Fruit fly (Drosophila melanogaster) whole organism, embryonic: ENCODE data around the gene haf.

Experiments
- BtbVII ChIP-seq: fragments of 200-800 bp; sonication (Bioruptor generic); optimal IDR thresholded peaks from 3 replicates; lab custom pipeline; 2017; ENCODE audit warnings: missing biosample characterization, mild to moderate bottlenecking, missing genetic modification characterization
- CG10431 ChIP-seq: fragments of 200-800 bp; sonication (Bioruptor generic); optimal IDR thresholded peaks from 3 replicates; lab custom pipeline; 2018; ENCODE audit warnings: missing biosample characterization, mild to moderate bottlenecking, missing genetic modification characterization
- CG11085 ChIP-seq: fragments of 200-800 bp; sonication (Bioruptor generic); IDR thresholded peaks from 2 replicates; pipeline ENCODE4 v1.3.6; 2022; ENCODE audit warnings: missing biosample characterization, missing genetic modification characterization
- CG11504 ChIP-seq: fragments of 200-800 bp; sonication (Bioruptor generic); optimal IDR thresholded peaks from 3 replicates; lab custom pipeline; 2019; ENCODE audit warnings: missing biosample characterization, mild to moderate bottlenecking, missing genetic modification characterization, moderate library complexity
- CG12104 ChIP-seq: fragments of 200-800 bp; sonication (Bioruptor generic); optimal IDR thresholded peaks from 3 replicates; lab custom pipeline; 2016; ENCODE audit warnings: missing biosample characterization, missing genetic modification characterization
- CG1233 ChIP-seq: fragments of 200-800 bp; sonication (Bioruptor generic); optimal IDR thresholded peaks from 4 replicates; lab custom pipeline; 2018; ENCODE audit warnings: missing biosample characterization, mild to moderate bottlenecking, missing genetic modification characterization
- CG12659 ChIP-seq: fragments of 200-800 bp; sonication (Bioruptor generic); optimal IDR thresholded peaks from 3 replicates; lab custom pipeline; 2017; ENCODE audit warnings: mild to moderate bottlenecking, missing biosample characterization, missing genetic modification reagents, missing genetic modification characterization
- CG13775 ChIP-seq: fragments of 200-800 bp; sonication (Bioruptor generic); optimal IDR thresholded peaks from 3 replicates; lab custom pipeline; 2017; ENCODE audit warnings: missing biosample characterization, mild to moderate bottlenecking, missing genetic modification characterization
- CG14050 ChIP-seq: fragments of 200-800 bp; sonication (Bioruptor generic); IDR thresholded peaks from 3 replicates; pipeline ENCODE4 v1.3.6; 2022; ENCODE audit warnings: missing biosample characterization, missing genetic modification characterization
- CG15073 ChIP-seq: fragments of 200-800 bp; sonication (Bioruptor generic); optimal IDR thresholded peaks from 2 replicates; lab custom pipeline; 2016; ENCODE audit warnings: missing biosample characterization, missing genetic modification characterization
- CG15269 ChIP-seq: fragments of 200-800 bp; sonication (Bioruptor generic); optimal IDR thresholded peaks from 2 replicates; lab custom pipeline; 2018; ENCODE audit warnings: missing biosample characterization, mild to moderate bottlenecking, missing genetic modification characterization, moderate library complexity
- CG16815 ChIP-seq: fragments of 200-800 bp; sonication (Bioruptor generic); optimal IDR thresholded peaks from 3 replicates; lab custom pipeline; 2017; ENCODE audit warnings: missing biosample characterization, mild to moderate bottlenecking, missing genetic modification characterization
- CG17186 ChIP-seq: fragments of 200-800 bp; sonication (Bioruptor generic); optimal IDR thresholded peaks from 3 replicates; lab custom pipeline; 2017; ENCODE audit warnings: missing biosample characterization, missing genetic modification reagents, missing genetic modification characterization
- CG17359 ChIP-seq: fragments of 200-800 bp; sonication (Bioruptor generic); optimal IDR thresholded peaks from 3 replicates; lab custom pipeline; 2018; ENCODE audit warnings: missing biosample characterization, mild to moderate bottlenecking, missing genetic modification characterization, moderate library complexity
- CG17361 ChIP-seq: fragments of 200-800 bp; sonication (Bioruptor generic); IDR thresholded peaks from 3 replicates; pipeline ENCODE4 v1.3.6; 2022; ENCODE audit warnings: missing biosample characterization, missing genetic modification characterization
- CG34376 ChIP-seq: fragments of 200-800 bp; sonication (Bioruptor generic); optimal IDR thresholded peaks from 2 replicates; lab custom pipeline; 2018; ENCODE audit warnings: missing biosample characterization, mild to moderate bottlenecking, missing genetic modification characterization
- CG6254 ChIP-seq: fragments of 200-800 bp; sonication (Bioruptor generic); optimal IDR thresholded peaks from 3 replicates; lab custom pipeline; 2017; ENCODE audit warnings: mild to moderate bottlenecking, missing biosample characterization, missing genetic modification reagents, missing genetic modification characterization
- CG9215 ChIP-seq: fragments of 200-800 bp; sonication (Bioruptor generic); IDR thresholded peaks from 2 replicates; pipeline ENCODE4 v1.3.6; 2022; ENCODE audit warnings: missing biosample characterization, missing genetic modification characterization
- CG9727 ChIP-seq: fragments of 200-800 bp; sonication (Bioruptor generic); optimal IDR thresholded peaks from 3 replicates; lab custom pipeline; 2017; ENCODE audit warnings: missing biosample characterization, mild to moderate bottlenecking, missing genetic modification characterization
- CG9876 ChIP-seq: fragments of 200-800 bp; sonication (Bioruptor generic); optimal IDR thresholded peaks from 2 replicates; lab custom pipeline; 2016; ENCODE audit warnings: missing biosample characterization, missing genetic modification characterization
- D19B ChIP-seq: fragments of 200-800 bp; sonication (Bioruptor generic); optimal IDR thresholded peaks from 2 replicates; lab custom pipeline; 2017; ENCODE audit warnings: missing biosample characterization, mild to moderate bottlenecking, missing genetic modification characterization
- Dad ChIP-seq: fragments of 200-800 bp; sonication (Bioruptor generic); optimal IDR thresholded peaks from 3 replicates; lab custom pipeline; 2016; ENCODE audit warnings: missing biosample characterization, missing genetic modification characterization
- Dip2 ChIP-seq: fragments of 200-800 bp; sonication (Bioruptor generic); IDR thresholded peaks from 2 replicates; pipeline ENCODE4 v1.3.6; 2022; ENCODE audit warnings: missing biosample characterization, missing genetic modification characterization
- Doc2 ChIP-seq: fragments of 200-800 bp; sonication (Bioruptor generic); IDR thresholded peaks from 2 replicates; pipeline ENCODE4 v1.3.6; 2022; ENCODE audit warnings: missing biosample characterization, missing genetic modification characterization
- Fer1 ChIP-seq: fragments of 200-800 bp; sonication (Bioruptor generic); optimal IDR thresholded peaks from 2 replicates; lab custom pipeline; 2017; ENCODE audit warnings: missing biosample characterization, mild to moderate bottlenecking, missing genetic modification characterization
- GATAe ChIP-seq: fragments of 200-800 bp; sonication (Bioruptor generic); conservative IDR thresholded peaks from 2 replicates; pipeline ENCODE4 v1.3.6; 2022; ENCODE audit warnings: missing biosample characterization, missing genetic modification characterization
- Hr78 ChIP-seq, 2 experiments: fragments of 200-800 bp in 1 of 2; fragments of >200 bp in 1 of 2; sonication (Bioruptor generic) in 1 of 2; optimal IDR thresholded peaks; 2 replicates each; lab custom pipeline; 2017 to 2019; ENCODE audit warnings: missing biosample characterization in 2 of 2, missing genetic modification characterization in 2 of 2, mild to moderate bottlenecking in 1 of 2, moderate library complexity in 1 of 2
- MBD-R2 ChIP-seq: fragments of 200-800 bp; sonication (Bioruptor generic); IDR thresholded peaks from 2 replicates; pipeline ENCODE4 v1.3.6; 2022; ENCODE audit warnings: missing biosample characterization, missing genetic modification characterization
- Med ChIP-seq: fragments of 200-800 bp; sonication (Bioruptor generic); peaks from one replicate; lab custom pipeline; 2016; ENCODE audit warnings: missing biosample characterization, missing genetic modification characterization, mild to moderate bottlenecking, inconsistent platforms, moderate library complexity
- NK7.1 ChIP-seq: fragments of 200-800 bp; sonication (Bioruptor generic); optimal IDR thresholded peaks from 3 replicates; lab custom pipeline; 2016; ENCODE audit warnings: missing biosample characterization, missing genetic modification characterization
- NfI ChIP-seq: fragments of 200-800 bp; sonication (Bioruptor generic); optimal IDR thresholded peaks from 3 replicates; lab custom pipeline; 2018; ENCODE audit warnings: missing biosample characterization, mild to moderate bottlenecking, missing genetic modification characterization, moderate library complexity
- PHDP ChIP-seq: fragments of 200-800 bp; sonication (Bioruptor generic); optimal IDR thresholded peaks from 3 replicates; lab custom pipeline; 2018; ENCODE audit warnings: missing biosample characterization, mild to moderate bottlenecking, missing genetic modification characterization, moderate library complexity
- Ssrp ChIP-seq: fragments of 200-800 bp; sonication (Bioruptor generic); optimal IDR thresholded peaks from 2 replicates; lab custom pipeline; 2018; ENCODE audit warnings: missing biosample characterization, mild to moderate bottlenecking, missing genetic modification characterization, moderate library complexity
- YL-1 ChIP-seq: fragments of 200-800 bp; sonication (Bioruptor generic); optimal IDR thresholded peaks from 3 replicates; lab custom pipeline; 2017; ENCODE audit warnings: missing biosample characterization, mild to moderate bottlenecking, missing genetic modification characterization
- abd-A ChIP-seq: fragments of 200-800 bp; sonication (Bioruptor generic); optimal IDR thresholded peaks from 3 replicates; lab custom pipeline; 2019; ENCODE audit warnings: missing biosample characterization, mild to moderate bottlenecking, missing genetic modification characterization, moderate library complexity
- az2 ChIP-seq: fragments of 200-800 bp; sonication (Bioruptor generic); optimal IDR thresholded peaks from 3 replicates; lab custom pipeline; 2016; ENCODE audit warnings: missing biosample characterization, missing genetic modification characterization
- bsh ChIP-seq, 2 experiments: fragments of 200-800 bp; sonication (Bioruptor generic); optimal IDR thresholded peaks; 2 replicates each; lab custom pipeline; 2017 to 2018; ENCODE audit warnings: mild to moderate bottlenecking in 2 of 2, missing biosample characterization in 2 of 2, missing genetic modification characterization in 2 of 2, moderate library complexity in 1 of 2
- dm ChIP-seq: fragments of 200-800 bp; sonication (Bioruptor generic); optimal IDR thresholded peaks from 3 replicates; lab custom pipeline; 2016; ENCODE audit warnings: missing biosample characterization, missing genetic modification characterization
- ewg ChIP-seq: fragments of 200-800 bp; sonication (Bioruptor generic); optimal IDR thresholded peaks from 3 replicates; lab custom pipeline; 2017; ENCODE audit warnings: mild to moderate bottlenecking, missing biosample characterization, missing genetic modification reagents, missing genetic modification characterization
- gfzf ChIP-seq: fragments of 200-800 bp; sonication (Bioruptor generic); optimal IDR thresholded peaks from 2 replicates; lab custom pipeline; 2016; ENCODE audit warnings: missing biosample characterization, mild to moderate bottlenecking, missing genetic modification characterization, moderate library complexity
- hth ChIP-seq: fragments of >200 bp; optimal IDR thresholded peaks from 2 replicates; lab custom pipeline; 2017; ENCODE audit warnings: inconsistent platforms
- luna ChIP-seq: fragments of 200-800 bp; sonication (Bioruptor generic); optimal IDR thresholded peaks from 2 replicates; lab custom pipeline; 2016; ENCODE audit warnings: missing biosample characterization, missing genetic modification characterization
- mam ChIP-seq: fragments of 200-800 bp; sonication (Bioruptor generic); optimal IDR thresholded peaks from 3 replicates; lab custom pipeline; 2016; ENCODE audit warnings: missing biosample characterization, missing genetic modification characterization
- nau ChIP-seq: fragments of 200-800 bp; sonication (Bioruptor generic); optimal IDR thresholded peaks from 3 replicates; lab custom pipeline; 2017; ENCODE audit warnings: missing biosample characterization, mild to moderate bottlenecking, missing genetic modification characterization, missing genetic modification reagents
- pan ChIP-seq, 4 experiments: fragments of >200 bp in 3 of 4; fragments of 200-800 bp in 1 of 4; sonication (Bioruptor generic) in 1 of 4; optimal IDR thresholded peaks in 3 of 4; IDR thresholded peaks in 1 of 4; 2 replicates each; pipeline versions ENCODE4 v1.3.6 to Lab custom; 2017 to 2022; ENCODE audit warnings: missing biosample characterization in 2 of 4, missing genetic modification characterization in 2 of 4, mixed read lengths in 1 of 4
- row ChIP-seq: fragments of 200-800 bp; sonication (Bioruptor generic); IDR thresholded peaks from 3 replicates; pipeline ENCODE4 v1.3.6; 2022; ENCODE audit warnings: missing biosample characterization, missing genetic modification characterization
- slbo ChIP-seq: fragments of 200-800 bp; sonication (Bioruptor generic); IDR thresholded peaks from 2 replicates; pipeline ENCODE4 v1.3.6; 2022; ENCODE audit warnings: missing biosample characterization, missing genetic modification characterization
- slou ChIP-seq: fragments of 200-800 bp; sonication (Bioruptor generic); optimal IDR thresholded peaks from 3 replicates; lab custom pipeline; 2016; ENCODE audit warnings: missing biosample characterization, missing genetic modification characterization
- ttk ChIP-seq: fragments of 200-800 bp; sonication (Bioruptor generic); IDR thresholded peaks from 2 replicates; pipeline ENCODE4 v2.1.2; 2022; ENCODE audit warnings: missing biosample characterization, missing genetic modification characterization
- zen ChIP-seq: fragments of 200-800 bp; sonication (Bioruptor generic); optimal IDR thresholded peaks from 3 replicates; lab custom pipeline; 2018; ENCODE audit warnings: missing biosample characterization, mild to moderate bottlenecking, missing genetic modification characterization, moderate library complexity

haf gene

dm6 chr2L:1575604-1576003, 20.7 kb downstream of the haf start (continued):
- TF ChIP-seq nau (GFP tag; lab: Kevin White, UChicago) (peak; percentile 22), NfI (GFP tag; lab: Kevin White, UChicago) (peak; percentile 20), NK7.1 (GFP tag; lab: Kevin White, UChicago) (no peak), CG9876 (GFP tag; lab: Kevin White, UChicago) (no peak), CG12659 (GFP tag; lab: Kevin White, UChicago) (no peak), YL-1 (GFP tag; lab: Kevin White, UChicago) (no peak), D19B (GFP tag; lab: Kevin White, UChicago) (no peak), CG11504 (tag; lab: Kevin White, UChicago) (peak; percentile 73), gfzf (GFP tag; lab: Kevin White, UChicago) (no peak), CG9215 (GFP tag; lab: Robert Waterston, UW) (no peak), CG17186 (GFP tag; lab: Kevin White, UChicago) (no peak), bsh (GFP tag; optimal IDR thresholded peaks at IDR 0.05; lab: Kevin White, UChicago) (peak; percentile 48 to 63), ewg (GFP tag; lab: Kevin White, UChicago) (peak; percentile 20), CG16815 (GFP tag; lab: Kevin White, UChicago) (no peak), CG1233 (peak; percentile 19), Fer1 (GFP tag; lab: Kevin White, UChicago) (peak; percentile 10), Dad (GFP tag; lab: Kevin White, UChicago) (peak; percentile 19), CG13775 (GFP tag; lab: Kevin White, UChicago) (no peak), CG12104 (no peak), luna (no peak), Dip2 (GFP tag; lab: Robert Waterston, UW) (no peak), mam (GFP tag; lab: Kevin White, UChicago) (no peak), CG17359 (peak; percentile 52), CG6254 (GFP tag; lab: Kevin White, UChicago) (no peak), CG14050 (no peak), slbo (no peak), CG17361 (GFP tag; lab: Robert Waterston, UW) (0 out of 3 replicates have a peak, but pooled peaks have one; percentile 29), Hr78 (GFP tag; optimal IDR thresholded peaks at IDR 0.05; lab: Kevin White, UChicago) (no peak), CG15269 (no peak), Med (GFP tag; lab: Kevin White, UChicago) (peak; percentile 89), BtbVII (no peak), pan (optimal IDR thresholded peaks at IDR 0.05; lab: Kevin White, UChicago) (no peak), pan (GFP tag; optimal IDR thresholded peaks at IDR 0.05 in 1 of 2, IDR thresholded peaks at IDR 0.05 in 1 of 2) (peak in 1 of 2 experiments; percentile 76), slou (GFP tag; lab: Kevin White, UChicago) (no peak), ttk (peak; percentile 42; the same call in 1 of the 2 replicates), GATAe (GFP tag; lab: Robert Waterston, UW) (no peak), Ssrp (tag; lab: Kevin White, UChicago) (peak; percentile 35), CG34376 (GFP tag; lab: Kevin White, UChicago) (no peak), PHDP (tag; lab: Kevin White, UChicago) (no peak), az2 (GFP tag; lab: Kevin White, UChicago) (no peak), CG11085 (GFP tag; lab: Robert Waterston, UW) (no peak), zen (tag; lab: Kevin White, UChicago) (peak; percentile 43), CG9727 (GFP tag; lab: Kevin White, UChicago) (peak; percentile 24), abd-A (no peak), dm (no peak), MBD-R2 (GFP tag; lab: Robert Waterston, UW) (no peak), Doc2 (peak; percentile 46; the same call in 1 of the 2 replicates), row (GFP tag; lab: Robert Waterston, UW) (peak; percentile 39; the same call in 1 of the 3 replicates), hth (lab: Kevin White, UChicago) (no peak), CG15073 (GFP tag; lab: Kevin White, UChicago) (no peak), CG10431 (GFP tag; lab: Kevin White, UChicago) (no peak)
